Fruit fly (Drosophila melanogaster) whole organism, adult: ENCODE results near the gene edin.
A peak's percentile ranks its signal among the peaks of the same experiment; 100 is the strongest.

Source experiments
- CG11617 ChIP-seq: fragments of 200-800 bp; sonication (Bioruptor generic); optimal IDR thresholded peaks from 2 replicates; lab custom pipeline; 2017; ENCODE audit warnings: mild to moderate bottlenecking, missing biosample characterization, missing genetic modification reagents, missing genetic modification characterization
- CG14711 ChIP-seq: fragments of 200-800 bp; sonication (Bioruptor generic); optimal IDR thresholded peaks from 2 replicates; lab custom pipeline; 2018; ENCODE audit warnings: missing biosample characterization, mild to moderate bottlenecking, missing genetic modification characterization, moderate library complexity
- CG5204 ChIP-seq: fragments of 200-800 bp; sonication (Bioruptor generic); optimal IDR thresholded peaks from 2 replicates; lab custom pipeline; 2016; ENCODE audit warnings: missing biosample characterization, missing genetic modification characterization
- bab1 ChIP-seq: fragments of 200-800 bp; sonication (Bioruptor generic); optimal IDR thresholded peaks from 3 replicates; lab custom pipeline; 2019; ENCODE audit warnings: missing biosample characterization, mild to moderate bottlenecking, missing genetic modification characterization, moderate library complexity
- cic ChIP-seq: fragments of 200-800 bp; sonication (Bioruptor generic); optimal IDR thresholded peaks from 2 replicates; lab custom pipeline; 2017; ENCODE audit warnings: missing biosample characterization, mild to moderate bottlenecking, missing genetic modification characterization, moderate library complexity
- cnc ChIP-seq, 2 experiments: fragments of >200 bp; optimal IDR thresholded peaks; 2 replicates each; lab custom pipeline; 2017
- kay ChIP-seq: fragments of 200-800 bp; sonication (Bioruptor generic); peaks from one replicate; lab custom pipeline; 2016; ENCODE audit warnings: missing biosample characterization, missing genetic modification characterization, borderline replicate concordance
- tj ChIP-seq: fragments of 200-800 bp; sonication (Bioruptor generic); optimal IDR thresholded peaks from 3 replicates; lab custom pipeline; 2017; ENCODE audit warnings: missing biosample characterization, mild to moderate bottlenecking, missing genetic modification characterization, moderate library complexity

DNA sequence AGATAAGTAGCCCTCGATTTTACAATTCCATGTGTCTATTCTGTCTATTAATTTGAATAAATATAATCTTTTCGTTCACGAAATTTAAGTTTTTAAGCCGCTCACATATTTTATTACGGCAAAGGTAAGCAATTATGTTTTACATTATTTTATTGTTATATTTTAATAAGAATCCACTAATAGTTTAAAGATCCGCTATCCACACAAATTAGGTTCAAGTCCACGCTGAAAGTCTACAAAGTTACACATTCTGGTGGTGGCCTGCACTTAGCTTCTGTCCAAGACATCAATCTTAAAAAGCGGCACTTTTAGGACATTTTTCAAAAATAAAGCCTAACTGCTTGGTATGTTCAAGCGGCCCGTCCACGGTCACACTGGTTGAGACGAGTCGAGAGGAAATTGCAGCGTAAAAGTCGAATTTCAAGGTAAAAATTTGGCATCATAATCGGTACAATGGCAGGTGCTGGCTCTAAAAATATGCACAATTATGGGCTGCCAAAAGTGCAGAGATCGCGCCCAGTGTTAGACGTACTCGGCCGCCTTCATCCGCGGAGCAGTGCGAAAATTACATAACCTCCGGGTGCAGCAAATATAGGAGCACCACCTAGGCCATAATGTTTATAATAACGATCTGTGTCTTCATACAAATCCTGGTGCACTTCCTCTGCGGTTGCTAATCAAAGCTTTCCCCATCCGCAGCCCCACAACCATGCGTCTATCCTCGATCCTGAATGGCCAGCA is 19.8 kb upstream of the edin start, which contains the start of the genes UQCR-Q and CG46525:
- TF ChIP-seq cic (no peak), kay (GFP tag; lab: Kevin White, UChicago) (no peak), bab1 (GFP tag; lab: Kevin White, UChicago) (peak; percentile 53), CG11617 (no peak), CG5204 (GFP tag; lab: Kevin White, UChicago) (no peak), tj (GFP tag; lab: Kevin White, UChicago) (no peak), cnc (optimal IDR thresholded peaks at IDR 0.05; lab: Kevin White, UChicago) (no peak), CG14711 (tag; lab: Kevin White, UChicago) (peak; percentile 3)
